Fruit fly (Drosophila melanogaster): ENCODE data around the gene CG31495.

dm6 chr3R:13797269-13797677 is 42.5 kb downstream of the CG31495 start:
- TF ChIP-seq CG7101 (tag; optimal IDR thresholded peaks at IDR 0.05), result no peak
- TF ChIP-seq cic (GFP tag; optimal IDR thresholded peaks at IDR 0.05), result no peak
- TF ChIP-seq CG5204 (GFP tag; optimal IDR thresholded peaks at IDR 0.05), result no peak
- no peak for TF ChIP-seq CG12768 (GFP tag; optimal IDR thresholded peaks at IDR 0.05)
- TF ChIP-seq CG11617 (GFP tag; optimal IDR thresholded peaks at IDR 0.05), result no peak
- no peak for TF ChIP-seq toe (GFP tag; optimal IDR thresholded peaks at IDR 0.05)
- TF ChIP-seq CG7045 (GFP tag; optimal IDR thresholded peaks at IDR 0.05), result no peak
- TF ChIP-seq ovo (GFP tag; optimal IDR thresholded peaks at IDR 0.05), result no peak
- no peak for TF ChIP-seq pad (GFP tag; optimal IDR thresholded peaks at IDR 0.05)
- no peak for TF ChIP-seq tj (GFP tag; optimal IDR thresholded peaks at IDR 0.05)
- TF ChIP-seq kay (GFP tag; ENCODE audit: borderline replicate concordance), result no peak
- no peak for TF ChIP-seq Hr96 (GFP tag; optimal IDR thresholded peaks at IDR 0.05)
- no peak for TF ChIP-seq Clk (GFP tag; optimal IDR thresholded peaks at IDR 0.05)
